Worm (Caenorhabditis elegans) whole organism, L4 larva: ENCODE results near the gene ceh-14.

Source experiments
- Y105C5A.15 ChIP-seq: fragments of 200-800 bp; sonication (Bioruptor generic); IDR thresholded peaks from 2 replicates; pipeline ENCODE4 v1.3.6; 2022; ENCODE audit warnings: missing genetic modification characterization, missing compliant biosample characterization
- ceh-32 ChIP-seq: sonication (generic microtip); optimal IDR thresholded peaks from 2 replicates; lab custom pipeline; 2016; ENCODE audit warnings: mild to moderate bottlenecking, missing genetic modification characterization, missing compliant biosample characterization; ENCODE audit not compliant: poor library complexity
- ces-1 ChIP-seq: fragments of 150-350 bp; sonication (generic microtip); optimal IDR thresholded peaks from 4 replicates; lab custom pipeline; 2014; ENCODE audit warnings: missing biosample characterization, missing genetic modification reagents, missing genetic modification characterization
- hif-1 ChIP-seq, 2 experiments: sonication (generic microtip); optimal IDR thresholded peaks; 2 replicates each; lab custom pipeline; 2016 to 2017; ENCODE audit warnings: missing compliant biosample characterization in 2 of 2, missing genetic modification characterization in 2 of 2, missing genetic modification reagents in 2 of 2, missing genotype in 2 of 2, mild to moderate bottlenecking in 1 of 2
- lim-7 ChIP-seq: fragments of 200-800 bp; sonication (Bioruptor generic); IDR thresholded peaks from 2 replicates; pipeline ENCODE4 v1.3.6; 2022; ENCODE audit warnings: missing genetic modification characterization, missing compliant biosample characterization
- madf-5 ChIP-seq, 2 experiments: fragments of 200-800 bp; sonication (Bioruptor generic); IDR thresholded peaks; 2 replicates each; pipeline ENCODE4 v1.3.6; 2022; ENCODE audit warnings: missing compliant biosample characterization in 2 of 2, missing genetic modification characterization in 2 of 2
- mdl-1 ChIP-seq, 2 experiments: fragments of 150-350 bp in 1 of 2; sonication (generic microtip) in 1 of 2; optimal IDR thresholded peaks; 2 replicates each; lab custom pipeline; 2014 to 2017; ENCODE audit warnings: missing biosample characterization in 2 of 2, missing genetic modification characterization in 2 of 2
- nhr-77 ChIP-seq: fragments of 150-350 bp; optimal IDR thresholded peaks from 2 replicates; lab custom pipeline; 2014; ENCODE audit warnings: missing biosample characterization, missing genetic modification characterization
- snpc-4 ChIP-seq: fragments of 150-350 bp; optimal IDR thresholded peaks from 2 replicates; lab custom pipeline; 2014; ENCODE audit warnings: missing biosample characterization, missing genetic modification characterization

DNA sequence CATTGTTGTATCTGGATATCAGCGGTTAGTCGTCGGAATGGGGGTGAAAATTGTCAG lies 40.9 kb upstream of the ceh-14 start, which contains the start of the genes unc-98 and F08C6.18:
- TF ChIP-seq lim-7 (GFP tag; lab: Robert Waterston, UW) (no peak), nhr-77 (tag; lab: Kevin White, UChicago) (no peak), ceh-32 (no peak), ces-1 (GFP tag; lab: Kevin White, UChicago) (no peak), Y105C5A.15 (no peak), hif-1 (tag; optimal IDR thresholded peaks at IDR 0.05; lab: Kevin White, UChicago) (no peak), madf-5 (GFP tag; IDR thresholded peaks at IDR 0.05; lab: Robert Waterston, UW) (no peak), mdl-1 (tag; optimal IDR thresholded peaks at IDR 0.05; lab: Kevin White, UChicago) (no peak), snpc-4 (tag; lab: Kevin White, UChicago) (no peak)
